Fruit fly (Drosophila melanogaster): Measurements from ENCODE around the gene CG6683.
A peak's percentile ranks its signal among the peaks of the same experiment; 100 is the strongest.

Gene CG6683

dm6 chr3L:8549183-8549890 lies 34.6 kb upstream of the CG6683 start (continued):
- TF ChIP-seq CG10669 (GFP tag; optimal IDR thresholded peaks at IDR 0.05), result peak; percentile 33
- TF ChIP-seq dsx (GFP tag; optimal IDR thresholded peaks at IDR 0.05; ENCODE audit: poor library complexity, severe bottlenecking), result peak; percentile 42
- peak; percentile 35 for TF ChIP-seq spab (GFP tag; optimal IDR thresholded peaks at IDR 0.05)
- no peak for TF ChIP-seq cyc (GFP tag; optimal IDR thresholded peaks at IDR 0.05)
- TF ChIP-seq esn (GFP tag; optimal IDR thresholded peaks at IDR 0.05), result peak; percentile 26
- no peak for TF ChIP-seq CG4318 (GFP tag; optimal IDR thresholded peaks at IDR 0.05)
- TF ChIP-seq OdsH (GFP tag; optimal IDR thresholded peaks at IDR 0.05), result peak; percentile 38
- peak; percentile 12 for TF ChIP-seq CG6276 (GFP tag; optimal IDR thresholded peaks at IDR 0.05)
- TF ChIP-seq CG9139 (GFP tag; optimal IDR thresholded peaks at IDR 0.05), result no peak
- no peak for TF ChIP-seq Ets21C (GFP tag; optimal IDR thresholded peaks at IDR 0.05)
- peak; percentile 22 for TF ChIP-seq CG6792 (GFP tag; optimal IDR thresholded peaks at IDR 0.05)
- TF ChIP-seq Sox14 (GFP tag; optimal IDR thresholded peaks at IDR 0.05), result peak; percentile 47
- TF ChIP-seq Eip78C (GFP tag), result peak; percentile 91
- TF ChIP-seq salr (GFP tag; optimal IDR thresholded peaks at IDR 0.05), result peak; percentile 10 to 45
- TF ChIP-seq CG11902 (GFP tag; optimal IDR thresholded peaks at IDR 0.05), result no peak
- TF ChIP-seq ss (GFP tag; optimal IDR thresholded peaks at IDR 0.05), result peak in 1 of 2 experiments; percentile 62
- no peak for TF ChIP-seq svp (GFP tag)
- 0 out of 2 replicates have a peak, but pooled peaks have one; percentile 60 for TF ChIP-seq Gug (GFP tag; IDR thresholded peaks at IDR 0.05)
- TF ChIP-seq CG11762 (GFP tag; optimal IDR thresholded peaks at IDR 0.05; ENCODE audit: insufficient read depth), result no peak
- no peak for TF ChIP-seq Eip93F (GFP tag; optimal IDR thresholded peaks at IDR 0.05)
- TF ChIP-seq CG32006 (GFP tag; optimal IDR thresholded peaks at IDR 0.05), result peak; percentile 58
- no peak for TF ChIP-seq CG8632 (GFP tag; optimal IDR thresholded peaks at IDR 0.05)

- peak; percentile 80 for TF ChIP-seq CG15336 (GFP tag; IDR thresholded peaks at IDR 0.05)
- no peak for TF ChIP-seq esn (GFP tag; optimal IDR thresholded peaks at IDR 0.05)
- peak; percentile 55 for TF ChIP-seq Lpt (GFP tag; optimal IDR thresholded peaks at IDR 0.05)
- TF ChIP-seq CG10631 (GFP tag; optimal IDR thresholded peaks at IDR 0.05), result peak; percentile 63
- TF ChIP-seq fkh (GFP tag; optimal IDR thresholded peaks at IDR 0.05), result peak; percentile 85
- TF ChIP-seq CG34406 (GFP tag; optimal IDR thresholded peaks at IDR 0.05), result no peak
- peak; percentile 36 for TF ChIP-seq CG11762 (GFP tag; optimal IDR thresholded peaks at IDR 0.05; ENCODE audit: insufficient read depth)
- TF ChIP-seq CG6854 (GFP tag; optimal IDR thresholded peaks at IDR 0.05), result no peak
- peak in 1 of 2 experiments; percentile 44 for TF ChIP-seq salr (GFP tag; optimal IDR thresholded peaks at IDR 0.05)
- peak; percentile 19 for TF ChIP-seq dsx (GFP tag; optimal IDR thresholded peaks at IDR 0.05; ENCODE audit: poor library complexity, severe bottlenecking)
- no peak for TF ChIP-seq Eip93F (GFP tag; optimal IDR thresholded peaks at IDR 0.05)
- TF ChIP-seq Hr4 (GFP tag; optimal IDR thresholded peaks at IDR 0.05), result peak; percentile 80
- peak; percentile 61 for TF ChIP-seq CG4318 (GFP tag; optimal IDR thresholded peaks at IDR 0.05)
- peak; percentile 38 for TF ChIP-seq Eip75B (GFP tag; optimal IDR thresholded peaks at IDR 0.05)
- TF ChIP-seq CG11294 (GFP tag; IDR thresholded peaks at IDR 0.05), result peak; percentile 71; the same call in 1 of the 2 replicates
- TF ChIP-seq CG6792 (GFP tag; optimal IDR thresholded peaks at IDR 0.05), result peak; percentile 34
- peak; percentile 0 for TF ChIP-seq cyc (GFP tag; optimal IDR thresholded peaks at IDR 0.05)
- TF ChIP-seq CG6808 (GFP tag; optimal IDR thresholded peaks at IDR 0.05), result peak; percentile 24
- TF ChIP-seq vri (GFP tag; optimal IDR thresholded peaks at IDR 0.05), result peak; percentile 12
- no peak for TF ChIP-seq CG11902 (GFP tag; optimal IDR thresholded peaks at IDR 0.05)
- TF ChIP-seq CG16779 (tag; optimal IDR thresholded peaks at IDR 0.05), result no peak
- TF ChIP-seq CG7368 (GFP tag; optimal IDR thresholded peaks at IDR 0.05), result no peak
- TF ChIP-seq CG9139 (GFP tag; optimal IDR thresholded peaks at IDR 0.05), result no peak
- TF ChIP-seq CG8119 (GFP tag; IDR thresholded peaks at IDR 0.05), result peak; percentile 76
- no peak for TF ChIP-seq Smox (GFP tag; optimal IDR thresholded peaks at IDR 0.05)
- peak; percentile 72 for TF ChIP-seq Eip78C (GFP tag)
- peak; percentile 45 for TF ChIP-seq CG10669 (GFP tag; optimal IDR thresholded peaks at IDR 0.05)
- TF ChIP-seq Gug (GFP tag; IDR thresholded peaks at IDR 0.05), result peak; percentile 67
- no peak for TF ChIP-seq fd85E (GFP tag; optimal IDR thresholded peaks at IDR 0.05)
- peak; percentile 60 for TF ChIP-seq achi (GFP tag; optimal IDR thresholded peaks at IDR 0.05)
- peak; percentile 28 for TF ChIP-seq CG31627 (GFP tag; optimal IDR thresholded peaks at IDR 0.05)
- peak; percentile 46 for TF ChIP-seq dac (GFP tag; optimal IDR thresholded peaks at IDR 0.05)
- no peak for TF ChIP-seq Ets21C (GFP tag; optimal IDR thresholded peaks at IDR 0.05)
- peak; percentile 43 for TF ChIP-seq CG6276 (GFP tag; optimal IDR thresholded peaks at IDR 0.05)
- peak; percentile 17 for TF ChIP-seq Sox15 (GFP tag; optimal IDR thresholded peaks at IDR 0.05)
- peak; percentile 42 for TF ChIP-seq acj6 (GFP tag; optimal IDR thresholded peaks at IDR 0.05)
- TF ChIP-seq lz (GFP tag; optimal IDR thresholded peaks at IDR 0.05), result peak; percentile 12
- TF ChIP-seq CG3919 (GFP tag; optimal IDR thresholded peaks at IDR 0.05), result peak; percentile 53
- peak; percentile 35 for TF ChIP-seq Met (GFP tag; optimal IDR thresholded peaks at IDR 0.05)
Observed at dm6 chr3L:8547104-8547523, 32.4 kb upstream of the CG6683 start.

Data from whole organism, prepupa.